Worm (Caenorhabditis elegans) whole organism, L4 larva: ENCODE data around the gene dod-17.

Experiments used
- Y105C5A.15 ChIP-seq: fragments of 200-800 bp; sonication (Bioruptor generic); IDR thresholded peaks from 2 replicates; pipeline ENCODE4 v1.3.6; 2022; ENCODE audit warnings: missing genetic modification characterization, missing compliant biosample characterization
- Y48G9A.11 ChIP-seq: fragments of 200-800 bp; sonication (Bioruptor generic); IDR thresholded peaks from 2 replicates; pipeline ENCODE4 v1.3.6; 2022; ENCODE audit warnings: missing genetic modification reagents, missing genetic modification characterization, missing compliant biosample characterization
- Y5F2A.4 ChIP-seq: fragments of 200-800 bp; sonication (Bioruptor generic); optimal IDR thresholded peaks from 2 replicates; lab custom pipeline; 2018; ENCODE audit warnings: mild to moderate bottlenecking, missing genetic modification characterization, missing compliant biosample characterization
- Y75B8A.6 ChIP-seq: fragments of 200-800 bp; sonication (Bioruptor generic); IDR thresholded peaks from 2 replicates; pipeline ENCODE4 v1.3.6; 2022; ENCODE audit warnings: missing genetic modification reagents, missing genetic modification characterization, missing compliant biosample characterization
- ZK337.2 ChIP-seq: fragments of 200-800 bp; sonication (Bioruptor generic); IDR thresholded peaks from 2 replicates; pipeline ENCODE4 v1.3.6; 2022; ENCODE audit warnings: missing genetic modification reagents, missing genetic modification characterization, missing compliant biosample characterization
- ZK546.5 ChIP-seq, 2 experiments: sonication (generic microtip); optimal IDR thresholded peaks; 2 replicates each; lab custom pipeline; 2017; ENCODE audit warnings: missing biosample characterization in 2 of 2, missing genetic modification characterization in 2 of 2
- ceh-20 ChIP-seq: fragments of 200-800 bp; sonication (Bioruptor generic); IDR thresholded peaks from 2 replicates; pipeline ENCODE4 v1.3.6; 2022; ENCODE audit warnings: missing genetic modification reagents, missing genetic modification characterization, missing compliant biosample characterization
- ceh-28 ChIP-seq: fragments of 150-350 bp; optimal IDR thresholded peaks from 2 replicates; lab custom pipeline; 2014; ENCODE audit warnings: missing biosample characterization, missing genetic modification reagents, missing genetic modification characterization
- ceh-44 ChIP-seq: fragments of 200-800 bp; sonication (Bioruptor generic); IDR thresholded peaks from 2 replicates; pipeline ENCODE4 v1.3.6; 2022; ENCODE audit warnings: missing genetic modification reagents, missing genetic modification characterization, missing compliant biosample characterization
- ctbp-1 ChIP-seq: fragments of 200-800 bp; sonication (Bioruptor generic); IDR thresholded peaks from 2 replicates; pipeline ENCODE4 v1.3.6; 2022; ENCODE audit warnings: missing genetic modification reagents, missing genetic modification characterization, missing compliant biosample characterization
- daf-16 ChIP-seq, 3 experiments: sonication (generic microtip); optimal IDR thresholded peaks; 2 replicates each; lab custom pipeline; 2016 to 2017; ENCODE audit warnings: missing genetic modification characterization in 3 of 3, missing genetic modification reagents in 3 of 3, mild to moderate bottlenecking in 2 of 3, missing compliant biosample characterization in 2 of 3, missing biosample characterization in 1 of 3, moderate library complexity in 1 of 3
- dmd-6 ChIP-seq: fragments of 200-800 bp; sonication (Bioruptor generic); IDR thresholded peaks from 2 replicates; pipeline ENCODE4 v1.3.6; 2022; ENCODE audit warnings: missing genetic modification reagents, missing genetic modification characterization, missing compliant biosample characterization
- duxl-1 ChIP-seq: sonication (generic microtip); optimal IDR thresholded peaks from 2 replicates; lab custom pipeline; 2016; ENCODE audit warnings: mild to moderate bottlenecking, missing genetic modification characterization, moderate library complexity, missing compliant biosample characterization; ENCODE audit not compliant: poor library complexity
- egl-27 ChIP-seq: sonication (generic microtip); optimal IDR thresholded peaks from 3 replicates; lab custom pipeline; 2017; ENCODE audit warnings: missing biosample characterization, missing genetic modification reagents, missing genetic modification characterization
- fkh-10 ChIP-seq: fragments of 150-350 bp; optimal IDR thresholded peaks from 2 replicates; lab custom pipeline; 2014; ENCODE audit warnings: missing biosample characterization, missing genetic modification reagents, missing genetic modification characterization
- gei-8 ChIP-seq: fragments of 200-800 bp; sonication (Bioruptor generic); optimal IDR thresholded peaks from 2 replicates; lab custom pipeline; 2018; ENCODE audit warnings: mild to moderate bottlenecking, missing genetic modification characterization, missing compliant biosample characterization
- jun-1 ChIP-seq: fragments of 150-350 bp; optimal IDR thresholded peaks from 2 replicates; lab custom pipeline; 2014; ENCODE audit warnings: missing biosample characterization, missing genetic modification reagents, missing genetic modification characterization
- lin-1 ChIP-seq: fragments of 200-800 bp; sonication (Bioruptor generic); IDR thresholded peaks from 2 replicates; pipeline ENCODE4 v1.3.6; 2022; ENCODE audit warnings: missing genetic modification reagents, missing genetic modification characterization, missing compliant biosample characterization
- lin-13 ChIP-seq: fragments of 150-350 bp; optimal IDR thresholded peaks from 2 replicates; lab custom pipeline; 2014; ENCODE audit warnings: missing biosample characterization, missing genetic modification reagents, missing genetic modification characterization
- lin-15B ChIP-seq: fragments of 150-350 bp; sonication (generic microtip); optimal IDR thresholded peaks from 3 replicates; lab custom pipeline; 2014; ENCODE audit warnings: missing biosample characterization, missing genetic modification characterization
- lin-39 ChIP-seq: fragments of 150-350 bp; optimal IDR thresholded peaks from 2 replicates; lab custom pipeline; 2014; ENCODE audit warnings: missing biosample characterization, missing genetic modification reagents, missing genetic modification characterization
- lir-3 ChIP-seq: sonication (generic microtip); optimal IDR thresholded peaks from 2 replicates; lab custom pipeline; 2016; ENCODE audit warnings: mild to moderate bottlenecking, missing genetic modification characterization, missing compliant biosample characterization
- mdl-1 ChIP-seq, 2 experiments: fragments of 150-350 bp in 1 of 2; sonication (generic microtip) in 1 of 2; optimal IDR thresholded peaks; 2 replicates each; lab custom pipeline; 2014 to 2017; ENCODE audit warnings: missing biosample characterization in 2 of 2, missing genetic modification characterization in 2 of 2
- nhr-11 ChIP-seq: fragments of 150-350 bp; optimal IDR thresholded peaks from 2 replicates; lab custom pipeline; 2014; ENCODE audit warnings: missing biosample characterization, missing genetic modification characterization
- nhr-25 ChIP-seq: sonication (generic microtip); optimal IDR thresholded peaks from 2 replicates; lab custom pipeline; 2017; ENCODE audit warnings: missing genetic modification characterization, mild to moderate bottlenecking, missing compliant biosample characterization, antibody characterized with exemption, moderate library complexity, borderline replicate concordance; ENCODE audit not compliant: insufficient read depth
- nhr-28 ChIP-seq: fragments of 150-350 bp; optimal IDR thresholded peaks from 2 replicates; lab custom pipeline; 2014; ENCODE audit warnings: missing biosample characterization, missing genetic modification characterization
- nhr-48 ChIP-seq: sonication (generic microtip); optimal IDR thresholded peaks from 2 replicates; lab custom pipeline; 2016; ENCODE audit warnings: mild to moderate bottlenecking, missing genetic modification characterization, missing compliant biosample characterization
- nhr-6 ChIP-seq: fragments of 150-350 bp; optimal IDR thresholded peaks from 2 replicates; lab custom pipeline; 2014; ENCODE audit warnings: missing biosample characterization, missing genetic modification characterization
- nhr-77 ChIP-seq: fragments of 150-350 bp; optimal IDR thresholded peaks from 2 replicates; lab custom pipeline; 2014; ENCODE audit warnings: missing biosample characterization, missing genetic modification characterization
- php-3 ChIP-seq: fragments of 200-800 bp; sonication (Bioruptor generic); IDR thresholded peaks from 2 replicates; pipeline ENCODE4 v1.3.6; 2022; ENCODE audit warnings: missing genetic modification reagents, missing genetic modification characterization, missing compliant biosample characterization
- pqm-1 ChIP-seq: sonication (generic microtip); optimal IDR thresholded peaks from 2 replicates; lab custom pipeline; 2017; ENCODE audit warnings: missing biosample characterization, missing genetic modification characterization
- snpc-4 ChIP-seq: fragments of 150-350 bp; optimal IDR thresholded peaks from 2 replicates; lab custom pipeline; 2014; ENCODE audit warnings: missing biosample characterization, missing genetic modification characterization
- spr-3 ChIP-seq: fragments of 200-800 bp; sonication (Bioruptor generic); optimal IDR thresholded peaks from 2 replicates; lab custom pipeline; 2018; ENCODE audit warnings: mild to moderate bottlenecking, missing genetic modification characterization, missing compliant biosample characterization
- tra-1 ChIP-seq: fragments of 200-800 bp; sonication (Bioruptor generic); IDR thresholded peaks from 2 replicates; pipeline ENCODE4 v1.3.6; 2022; ENCODE audit warnings: missing genetic modification reagents, missing genetic modification characterization, missing compliant biosample characterization
- unc-62 ChIP-seq, 3 experiments: fragments of 150-350 bp in 1 of 3; sonication (generic microtip); optimal IDR thresholded peaks in 2 of 3; peaks in 1 of 3; 1 replicate in 1 of 3; 2 replicates in 2 of 3; lab custom pipeline; 2014 to 2017; ENCODE audit warnings: missing biosample characterization in 3 of 3, missing genetic modification characterization in 3 of 3, missing genetic modification reagents in 3 of 3, missing genotype in 1 of 3

Gene dod-17

ce11 chrIV:12946488-12946887 lies 29.6 kb upstream of the dod-17 start, which contains the start of gene F55G11.1:
Gene F55G11.1 (minus strand): TSS chrIV:12946588.
- TF ChIP-seq Y48G9A.11 (GFP tag; lab: Robert Waterston, UW) (no peak), gei-8 (GFP tag; lab: Kevin White, UChicago) (no peak), lin-13 (no peak), ceh-44 (GFP tag; lab: Robert Waterston, UW) (no peak)

- TF ChIP-seq snpc-4 (tag; lab: Kevin White, UChicago) (no peak), nhr-48 (tag; lab: Kevin White, UChicago) (no peak), spr-3 (GFP tag; lab: Kevin White, UChicago) (no peak), ceh-44 (GFP tag; lab: Robert Waterston, UW) (no peak), Y105C5A.15 (GFP tag; lab: Robert Waterston, UW) (no peak), lin-1 (no peak), ZK546.5 (tag; optimal IDR thresholded peaks at IDR 0.05; lab: Kevin White, UChicago) (no peak), Y5F2A.4 (GFP tag; lab: Kevin White, UChicago) (no peak), nhr-77 (tag; lab: Kevin White, UChicago) (no peak), jun-1 (tag; lab: Kevin White, UChicago) (no peak), Y75B8A.6 (GFP tag; lab: Robert Waterston, UW) (no peak), Y48G9A.11 (GFP tag; lab: Robert Waterston, UW) (no peak), ceh-20 (GFP tag; lab: Robert Waterston, UW) (no peak)
These were observed 27.6 kb upstream of the dod-17 start, which contains the start of gene F55G11.10 for ce11 chrIV:12948470-12948869. Gene F55G11.10 (plus strand): TSS chrIV:12948770.

ce11 chrIV:12957730-12958129 lies 18.4 kb upstream of the dod-17 start, which contains the start of gene F55G11.6:
Gene F55G11.6 (plus strand): TSS chrIV:12958030.
- no peak for TF ChIP-seq egl-27
- TF ChIP-seq duxl-1 (tag; lab: Kevin White, UChicago), result no peak
- no peak for TF ChIP-seq tra-1 (GFP tag; lab: Robert Waterston, UW)
- TF ChIP-seq ceh-28, result no peak
- no peak for TF ChIP-seq mdl-1 (tag; optimal IDR thresholded peaks at IDR 0.05; lab: Kevin White, UChicago)
- TF ChIP-seq lin-1, result no peak
- no peak for TF ChIP-seq fkh-10 (GFP tag; lab: Kevin White, UChicago)
- TF ChIP-seq ceh-44 (GFP tag; lab: Robert Waterston, UW), result no peak
- TF ChIP-seq ctbp-1 (GFP tag; lab: Robert Waterston, UW), result no peak
- TF ChIP-seq php-3, result no peak
- TF ChIP-seq nhr-11 (tag; lab: Kevin White, UChicago), result no peak
- TF ChIP-seq unc-62 (GFP tag; optimal IDR thresholded peaks at IDR 0.05 in 1 of 2; lab: Kevin White, UChicago), result no peak
- no peak for TF ChIP-seq unc-62 (tag; optimal IDR thresholded peaks at IDR 0.05; lab: Kevin White, UChicago)
- TF ChIP-seq ZK337.2 (GFP tag; lab: Robert Waterston, UW), result no peak

- TF ChIP-seq lir-3 (tag; lab: Kevin White, UChicago), result no peak
- TF ChIP-seq unc-62 (GFP tag; optimal IDR thresholded peaks at IDR 0.05 in 1 of 2; lab: Kevin White, UChicago), result peak in 1 of 2 experiments; percentile 39
- no peak for TF ChIP-seq unc-62 (tag; optimal IDR thresholded peaks at IDR 0.05; lab: Kevin White, UChicago)
- TF ChIP-seq spr-3 (GFP tag; lab: Kevin White, UChicago), result no peak
- no peak for TF ChIP-seq lin-15B (tag; lab: Kevin White, UChicago)
These were observed 16.0 kb upstream of the dod-17 start, which contains the start of gene F55G11.7 for ce11 chrIV:12960136-12960535. Gene F55G11.7 (plus strand): TSS chrIV:12960436.

ce11 chrIV:12962564-12962963 lies 13.5 kb upstream of the dod-17 start, which contains the start of gene F55G11.8:
Gene F55G11.8 (plus strand): TSS chrIV:12962808.
- TF ChIP-seq daf-16 (GFP tag; optimal IDR thresholded peaks at IDR 0.05; lab: Kevin White, UChicago) (no peak), daf-16 (tag; optimal IDR thresholded peaks at IDR 0.05; lab: Kevin White, UChicago) (peak; percentile 94), nhr-6 (tag; lab: Kevin White, UChicago) (peak; percentile 82), pqm-1 (tag; lab: Kevin White, UChicago) (peak; percentile 84), dmd-6 (GFP tag; lab: Robert Waterston, UW) (0 out of 2 replicates have a peak, but pooled peaks have one; percentile 20), nhr-25 (tag; lab: Kevin White, UChicago) (no peak), lir-3 (tag; lab: Kevin White, UChicago) (no peak), lin-39 (no peak), nhr-28 (tag; lab: Kevin White, UChicago) (peak; percentile 62)
